Worm (Caenorhabditis elegans) whole organism, young adult: ENCODE results near the gene F40C5.1.

Source experiments
- B0035.1 ChIP-seq: sonication (generic microtip); optimal IDR thresholded peaks from 2 replicates; lab custom pipeline; 2016; ENCODE audit warnings: missing genetic modification characterization, mild to moderate bottlenecking, missing compliant biosample characterization, missing genotype, missing genetic modification reagents
- B0336.3 ChIP-seq: fragments of 200-800 bp; sonication (Bioruptor generic); IDR thresholded peaks from 2 replicates; pipeline ENCODE4 v1.3.6; 2022; ENCODE audit warnings: missing genetic modification characterization, missing compliant biosample characterization
- C06A6.2 ChIP-seq: fragments of 200-800 bp; sonication (Bioruptor generic); conservative IDR thresholded peaks from 2 replicates; pipeline ENCODE4 v1.3.6; 2022; ENCODE audit warnings: missing genetic modification characterization, missing compliant biosample characterization
- C17E4.6 ChIP-seq: fragments of 200-800 bp; sonication (Bioruptor generic); IDR thresholded peaks from 2 replicates; pipeline ENCODE4 v1.3.6; 2022; ENCODE audit warnings: missing genetic modification reagents, missing genetic modification characterization, missing compliant biosample characterization
- D2030.7 ChIP-seq: fragments of 200-800 bp; sonication (Bioruptor generic); IDR thresholded peaks from 2 replicates; pipeline ENCODE4 v1.3.6; 2022; ENCODE audit warnings: missing genetic modification reagents, missing genetic modification characterization, missing compliant biosample characterization
- F23B12.7 ChIP-seq: sonication (generic microtip); optimal IDR thresholded peaks from 2 replicates; lab custom pipeline; 2017; ENCODE audit warnings: missing genetic modification characterization, mild to moderate bottlenecking, missing compliant biosample characterization, antibody characterized with exemption, moderate library complexity; ENCODE audit not compliant: insufficient read depth
- F55B11.4 ChIP-seq: sonication (generic microtip); optimal IDR thresholded peaks from 2 replicates; lab custom pipeline; 2016; ENCODE audit warnings: missing compliant biosample characterization, missing genetic modification characterization, borderline replicate concordance; ENCODE audit not compliant: insufficient read depth
- F57A8.1 ChIP-seq: fragments of 200-800 bp; sonication (Bioruptor generic); optimal IDR thresholded peaks from 2 replicates; lab custom pipeline; 2018; ENCODE audit warnings: mild to moderate bottlenecking, missing genetic modification characterization, moderate library complexity, missing compliant biosample characterization
- K12H6.12 ChIP-seq: fragments of 200-800 bp; sonication (Bioruptor generic); optimal IDR thresholded peaks from 2 replicates; lab custom pipeline; 2018; ENCODE audit warnings: mild to moderate bottlenecking, missing genetic modification characterization, missing compliant biosample characterization
- Y53G8AR.9 ChIP-seq: fragments of 200-800 bp; sonication (Bioruptor generic); conservative IDR thresholded peaks from 2 replicates; pipeline ENCODE4 v1.3.6; 2022; ENCODE audit warnings: missing genetic modification reagents, missing genetic modification characterization, missing compliant biosample characterization
- Y56A3A.18 ChIP-seq: fragments of 200-800 bp; sonication (Bioruptor generic); IDR thresholded peaks from 2 replicates; pipeline ENCODE4 v1.3.6; 2022; ENCODE audit warnings: missing genetic modification reagents, missing genetic modification characterization, missing compliant biosample characterization
- ama-1 ChIP-seq, 3 experiments: fragments of 150-350 bp in 1 of 3; sonication (generic microtip) in 2 of 3; optimal IDR thresholded peaks; 2 replicates each; lab custom pipeline; 2014 to 2018; ENCODE audit warnings: missing biosample characterization in 2 of 3, missing genetic modification characterization in 2 of 3, missing genetic modification reagents in 2 of 3
- aptf-3 ChIP-seq: fragments of 200-800 bp; sonication (Bioruptor generic); IDR thresholded peaks from 2 replicates; pipeline ENCODE4 v1.3.6; 2022; ENCODE audit warnings: missing genetic modification characterization, missing compliant biosample characterization
- attf-5 ChIP-seq: fragments of 200-800 bp; sonication (Bioruptor generic); optimal IDR thresholded peaks from 2 replicates; lab custom pipeline; 2018; ENCODE audit warnings: mild to moderate bottlenecking, missing genetic modification characterization, missing compliant biosample characterization
- ccch-3 ChIP-seq: fragments of 200-800 bp; sonication (Bioruptor generic); optimal IDR thresholded peaks from 2 replicates; lab custom pipeline; 2018; ENCODE audit warnings: mild to moderate bottlenecking, missing genetic modification characterization, missing compliant biosample characterization
- ceh-100 ChIP-seq: fragments of 200-800 bp; sonication (Bioruptor generic); IDR thresholded peaks from 2 replicates; pipeline ENCODE4 v1.3.6; 2022; ENCODE audit warnings: missing genetic modification reagents, missing genetic modification characterization, missing compliant biosample characterization
- ceh-79 ChIP-seq: sonication (generic microtip); optimal IDR thresholded peaks from 2 replicates; lab custom pipeline; 2017; ENCODE audit warnings: mild to moderate bottlenecking, missing genetic modification characterization, missing compliant biosample characterization
- die-1 ChIP-seq: sonication (generic microtip); optimal IDR thresholded peaks from 2 replicates; lab custom pipeline; 2016; ENCODE audit warnings: missing genotype, mild to moderate bottlenecking, missing genetic modification characterization, missing compliant biosample characterization
- dpff-1 ChIP-seq: sonication (generic microtip); optimal IDR thresholded peaks from 2 replicates; lab custom pipeline; 2017; ENCODE audit warnings: mild to moderate bottlenecking, missing genetic modification characterization, missing compliant biosample characterization
- dpl-1 ChIP-seq: fragments of 150-350 bp; optimal IDR thresholded peaks from 2 replicates; lab custom pipeline; 2014; ENCODE audit warnings: missing biosample characterization, missing genetic modification reagents, missing genetic modification characterization
- egl-18 ChIP-seq: fragments of 200-800 bp; sonication (Bioruptor generic); IDR thresholded peaks from 2 replicates; pipeline ENCODE4 v1.3.6; 2022; ENCODE audit warnings: missing genetic modification reagents, missing genetic modification characterization, missing compliant biosample characterization
- ekl-4 ChIP-seq: fragments of 200-800 bp; sonication (Bioruptor generic); IDR thresholded peaks from 2 replicates; pipeline ENCODE4 v1.3.6; 2022; ENCODE audit warnings: missing genetic modification reagents, missing genetic modification characterization, missing compliant biosample characterization
- ets-4 ChIP-seq: fragments of 200-800 bp; sonication (Bioruptor generic); optimal IDR thresholded peaks from 2 replicates; lab custom pipeline; 2018; ENCODE audit warnings: mild to moderate bottlenecking, missing genetic modification characterization, missing compliant biosample characterization
- fkh-3 ChIP-seq: sonication (generic microtip); optimal IDR thresholded peaks from 2 replicates; lab custom pipeline; 2016; ENCODE audit warnings: mild to moderate bottlenecking, missing genetic modification characterization, missing compliant biosample characterization
- hsf-1 ChIP-seq: fragments of 200-800 bp; sonication (Bioruptor generic); IDR thresholded peaks from 2 replicates; pipeline ENCODE4 v1.3.6; 2022; ENCODE audit warnings: missing genetic modification reagents, missing genetic modification characterization, missing compliant biosample characterization
- lin-26 ChIP-seq: fragments of 200-800 bp; sonication (Bioruptor generic); IDR thresholded peaks from 2 replicates; pipeline ENCODE4 v1.3.6; 2022; ENCODE audit warnings: missing genetic modification reagents, missing genetic modification characterization, missing compliant biosample characterization
- lin-54 ChIP-seq: fragments of 200-800 bp; sonication (Bioruptor generic); optimal IDR thresholded peaks from 2 replicates; lab custom pipeline; 2018; ENCODE audit warnings: mild to moderate bottlenecking, missing genetic modification characterization, missing compliant biosample characterization
- lir-1 ChIP-seq: fragments of 200-800 bp; sonication (Bioruptor generic); conservative IDR thresholded peaks from 2 replicates; pipeline ENCODE4 v1.3.6; 2022; ENCODE audit warnings: missing genetic modification reagents, missing genetic modification characterization, missing compliant biosample characterization
- lsl-1 ChIP-seq: fragments of 200-800 bp; sonication (Bioruptor generic); optimal IDR thresholded peaks from 2 replicates; lab custom pipeline; 2018; ENCODE audit warnings: mild to moderate bottlenecking, missing genetic modification characterization, moderate library complexity, missing compliant biosample characterization
- madf-6 ChIP-seq: fragments of 200-800 bp; sonication (Bioruptor generic); IDR thresholded peaks from 2 replicates; pipeline ENCODE4 v1.3.6; 2022; ENCODE audit warnings: missing genetic modification reagents, missing genetic modification characterization, missing compliant biosample characterization
- mcd-1 ChIP-seq: fragments of 200-800 bp; sonication (Bioruptor generic); IDR thresholded peaks from 2 replicates; pipeline ENCODE4 v1.3.6; 2022; ENCODE audit warnings: missing genetic modification reagents, missing genetic modification characterization, missing compliant biosample characterization
- pha-4 ChIP-seq: fragments of 150-350 bp; sonication (generic microtip); optimal IDR thresholded peaks from 2 replicates; lab custom pipeline; 2014; ENCODE audit warnings: missing biosample characterization, missing genetic modification reagents, missing genetic modification characterization
- rec-8 ChIP-seq, 2 experiments: sonication (generic microtip); optimal IDR thresholded peaks; 2 replicates each; lab custom pipeline; 2016; ENCODE audit warnings: mild to moderate bottlenecking in 2 of 2, missing genetic modification characterization in 2 of 2, missing genetic modification reagents in 2 of 2, missing genotype in 2 of 2, missing biosample characterization in 1 of 2, missing compliant biosample characterization in 1 of 2, moderate library complexity in 1 of 2
- repo-1 ChIP-seq: sonication (generic microtip); optimal IDR thresholded peaks from 2 replicates; lab custom pipeline; 2017; ENCODE audit warnings: mild to moderate bottlenecking, missing genetic modification characterization, missing compliant biosample characterization
- snpc-1.1 ChIP-seq: sonication (generic microtip); optimal IDR thresholded peaks from 2 replicates; lab custom pipeline; 2017; ENCODE audit warnings: missing genetic modification characterization, mild to moderate bottlenecking, missing compliant biosample characterization, antibody characterized with exemption, moderate library complexity, missing genotype, missing genetic modification reagents; ENCODE audit not compliant: insufficient read depth
- tbp1 ChIP-seq: fragments of 200-800 bp; sonication (Bioruptor generic); optimal IDR thresholded peaks from 2 replicates; lab custom pipeline; 2018; ENCODE audit warnings: mild to moderate bottlenecking, missing genetic modification characterization, missing compliant biosample characterization
- tbx-9 ChIP-seq: sonication (generic microtip); optimal IDR thresholded peaks from 2 replicates; lab custom pipeline; 2016; ENCODE audit warnings: borderline replicate concordance, missing genetic modification characterization, inconsistent platforms, missing compliant biosample characterization
- xnd-1 ChIP-seq: sonication (generic microtip); optimal IDR thresholded peaks from 2 replicates; lab custom pipeline; 2016; ENCODE audit warnings: missing genotype, missing genetic modification reagents, missing genetic modification characterization, missing compliant biosample characterization
- ztf-18 ChIP-seq: sonication (generic microtip); optimal IDR thresholded peaks from 2 replicates; lab custom pipeline; 2016; ENCODE audit warnings: missing genotype, mild to moderate bottlenecking, missing genetic modification characterization, missing compliant biosample characterization
- ztf-22 ChIP-seq: fragments of 200-800 bp; sonication (Bioruptor generic); optimal IDR thresholded peaks from 2 replicates; lab custom pipeline; 2018; ENCODE audit warnings: mild to moderate bottlenecking, missing genetic modification characterization, moderate library complexity, missing compliant biosample characterization
- ztf-25 ChIP-seq: fragments of 200-800 bp; sonication (Bioruptor generic); IDR thresholded peaks from 2 replicates; pipeline ENCODE4 v1.3.6; 2022; ENCODE audit warnings: missing genetic modification reagents, missing genetic modification characterization, missing compliant biosample characterization
- ztf-26 ChIP-seq: sonication (generic microtip); optimal IDR thresholded peaks from 2 replicates; lab custom pipeline; 2017; ENCODE audit warnings: missing genetic modification characterization, missing compliant biosample characterization

Gene F40C5.1

DNA sequence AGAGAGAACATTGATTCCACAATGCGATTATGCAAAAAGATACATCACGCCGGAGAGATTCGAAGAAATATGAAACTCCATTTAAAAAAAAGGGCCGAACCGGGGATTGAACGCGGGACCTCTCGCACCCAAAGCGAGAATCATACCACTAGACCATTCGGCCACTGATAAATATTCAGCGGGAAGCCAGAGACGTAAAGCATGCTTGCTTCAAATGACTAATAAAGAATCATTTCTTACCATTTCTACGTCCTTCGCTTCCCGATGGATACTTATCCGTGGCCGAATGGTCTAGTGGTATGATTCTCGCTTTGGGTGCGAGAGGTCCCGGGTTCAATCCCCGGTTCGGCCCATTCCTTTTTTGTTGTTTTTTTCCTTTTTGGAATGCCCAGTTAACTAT, 15.7 kb downstream of the F40C5.1 start (continued):
- TF ChIP-seq attf-5 (no peak), dpff-1 (no peak), hsf-1 (no peak), ceh-79 (no peak), F57A8.1 (GFP tag; lab: Kevin White, UChicago) (no peak), tbp1 (GFP tag; lab: Kevin White, UChicago) (peak; percentile 86), snpc-1.1 (tag; lab: Kevin White, UChicago) (no peak), B0336.3 (GFP tag; lab: Robert Waterston, UW) (no peak), tbx-9 (tag; lab: Kevin White, UChicago) (no peak), lin-54 (GFP tag; lab: Kevin White, UChicago) (peak; percentile 10), dpl-1 (GFP tag; lab: Kevin White, UChicago) (no peak), F23B12.7 (tag; lab: Kevin White, UChicago) (no peak), die-1 (tag; lab: Kevin White, UChicago) (no peak), ztf-18 (tag; lab: Kevin White, UChicago) (no peak), D2030.7 (GFP tag; lab: Robert Waterston, UW) (peak; percentile 62), lir-1 (GFP tag; lab: Robert Waterston, UW) (no peak), ztf-22 (GFP tag; lab: Kevin White, UChicago) (no peak), ztf-25 (GFP tag; lab: Robert Waterston, UW) (peak; percentile 69; the same call in 1 of the 2 replicates), xnd-1 (no peak), lin-26 (GFP tag; lab: Robert Waterston, UW) (peak; percentile 87), ama-1 (optimal IDR thresholded peaks at IDR 0.05; lab: Kevin White, UChicago) (no peak), ama-1 (GFP tag; optimal IDR thresholded peaks at IDR 0.05; lab: Kevin White, UChicago) (no peak), ccch-3 (GFP tag; lab: Kevin White, UChicago) (no peak), fkh-3 (tag; lab: Kevin White, UChicago) (no peak), Y53G8AR.9 (GFP tag; lab: Robert Waterston, UW) (no peak), rec-8 (tag; optimal IDR thresholded peaks at IDR 0.05; lab: Kevin White, UChicago) (no peak), madf-6 (peak; percentile 37; the same call in 1 of the 2 replicates), C17E4.6 (GFP tag; lab: Robert Waterston, UW) (0 out of 2 replicates have a peak, but pooled peaks have one; percentile 38), repo-1 (no peak), F55B11.4 (no peak), pha-4 (tag; lab: Kevin White, UChicago) (no peak), C06A6.2 (GFP tag; lab: Robert Waterston, UW) (no peak), mcd-1 (GFP tag; lab: Robert Waterston, UW) (no peak), ceh-100 (GFP tag; lab: Robert Waterston, UW) (no peak), B0035.1 (tag; lab: Kevin White, UChicago) (no peak), lsl-1 (GFP tag; lab: Kevin White, UChicago) (no peak)
- TF ChIP-seq, all 124 proteins: peak for 19

ce11 chrV:3592099-3592498, 19.6 kb downstream of the F40C5.1 start, which contains the start of gene T22F3.12:
Gene T22F3.12, minus strand, starts transcription at chrV:3592199.
- TF ChIP-seq aptf-3 (GFP tag; lab: Robert Waterston, UW) (no peak), ets-4 (GFP tag; lab: Kevin White, UChicago) (no peak), attf-5 (no peak), K12H6.12 (tag; lab: Kevin White, UChicago) (no peak), ztf-26 (tag; lab: Kevin White, UChicago) (no peak), dpl-1 (GFP tag; lab: Kevin White, UChicago) (no peak), Y56A3A.18 (no peak), ekl-4 (GFP tag; lab: Robert Waterston, UW) (no peak), egl-18 (no peak)
